Fruit fly (Drosophila melanogaster) whole organism, embryonic: Measurements from ENCODE around the gene Hrd3.
A peak's percentile ranks its signal among the peaks of the same experiment; 100 is the strongest.

ENCODE experiments used
- Aef1 ChIP-seq: fragments of 200-800 bp; sonication (Bioruptor generic); IDR thresholded peaks from 3 replicates; pipeline ENCODE4 v1.3.6; 2022; ENCODE audit warnings: missing biosample characterization, missing genetic modification characterization
- CG10274 ChIP-seq: fragments of 200-800 bp; sonication (Bioruptor generic); optimal IDR thresholded peaks from 3 replicates; lab custom pipeline; 2017; ENCODE audit warnings: missing biosample characterization, mild to moderate bottlenecking, missing genetic modification characterization
- CG10366 ChIP-seq: fragments of 200-800 bp; sonication (Bioruptor generic); IDR thresholded peaks from 2 replicates; pipeline ENCODE4 v1.3.6; 2022; ENCODE audit warnings: missing biosample characterization, missing genetic modification characterization
- CG11093 ChIP-seq: fragments of 200-800 bp; sonication (Bioruptor generic); IDR thresholded peaks from 3 replicates; pipeline ENCODE4 v1.3.6; 2022; ENCODE audit warnings: missing biosample characterization, missing genetic modification characterization
- CG11398 ChIP-seq: fragments of 200-800 bp; sonication (Bioruptor generic); optimal IDR thresholded peaks from 2 replicates; lab custom pipeline; 2016; ENCODE audit warnings: missing biosample characterization, missing genetic modification characterization
- CG11723 ChIP-seq: fragments of 200-800 bp; sonication (Bioruptor generic); optimal IDR thresholded peaks from 2 replicates; lab custom pipeline; 2017; ENCODE audit warnings: missing biosample characterization, mild to moderate bottlenecking, missing genetic modification characterization
- CG12942 ChIP-seq: fragments of 200-800 bp; sonication (Bioruptor generic); optimal IDR thresholded peaks from 3 replicates; lab custom pipeline; 2016; ENCODE audit warnings: missing biosample characterization, missing genetic modification characterization
- CG14441 ChIP-seq: fragments of 200-800 bp; sonication (Bioruptor generic); IDR thresholded peaks from 2 replicates; pipeline ENCODE4 v1.3.6; 2022; ENCODE audit warnings: missing biosample characterization, missing genetic modification characterization
- CG14860 ChIP-seq: fragments of 200-800 bp; sonication (Bioruptor generic); IDR thresholded peaks from 3 replicates; pipeline ENCODE4 v1.3.6; 2022; ENCODE audit warnings: missing biosample characterization, missing genetic modification characterization; ENCODE audit not compliant: partially characterized antibody
- CG15073 ChIP-seq: fragments of 200-800 bp; sonication (Bioruptor generic); optimal IDR thresholded peaks from 2 replicates; lab custom pipeline; 2016; ENCODE audit warnings: missing biosample characterization, missing genetic modification characterization
- CG1529 ChIP-seq: fragments of 200-800 bp; sonication (Bioruptor generic); optimal IDR thresholded peaks from 3 replicates; lab custom pipeline; 2018; ENCODE audit warnings: missing biosample characterization, missing genetic modification characterization
- CG15696 ChIP-seq: fragments of 200-800 bp; sonication (Bioruptor generic); optimal IDR thresholded peaks from 2 replicates; lab custom pipeline; 2019; ENCODE audit warnings: missing biosample characterization, mild to moderate bottlenecking, missing genetic modification characterization, moderate library complexity
- CG1647 ChIP-seq: fragments of 200-800 bp; sonication (Bioruptor generic); optimal IDR thresholded peaks from 3 replicates; lab custom pipeline; 2016; ENCODE audit warnings: missing biosample characterization, missing genetic modification characterization
- CG16863 ChIP-seq: fragments of 200-800 bp; sonication (Bioruptor generic); optimal IDR thresholded peaks from 3 replicates; lab custom pipeline; 2016; ENCODE audit warnings: missing biosample characterization, missing genetic modification characterization
- CG1832 ChIP-seq: fragments of 200-800 bp; sonication (Bioruptor generic); optimal IDR thresholded peaks from 2 replicates; lab custom pipeline; 2017; ENCODE audit warnings: missing biosample characterization, mild to moderate bottlenecking, missing genetic modification characterization, inconsistent platforms
- CG32772 ChIP-seq: fragments of 200-800 bp; sonication (Bioruptor generic); IDR thresholded peaks from 2 replicates; pipeline ENCODE4 v1.3.6; 2022; ENCODE audit warnings: missing biosample characterization, missing genetic modification characterization
- CG6854 ChIP-seq: fragments of 200-800 bp; sonication (Bioruptor generic); optimal IDR thresholded peaks from 3 replicates; lab custom pipeline; 2017; ENCODE audit warnings: missing biosample characterization, mild to moderate bottlenecking, missing genetic modification characterization
- CG7372 ChIP-seq: fragments of 200-800 bp; sonication (Bioruptor generic); IDR thresholded peaks from 2 replicates; pipeline ENCODE4 v1.3.6; 2022; ENCODE audit warnings: missing biosample characterization, missing genetic modification characterization
- CG8281 ChIP-seq: fragments of 200-800 bp; sonication (Bioruptor generic); optimal IDR thresholded peaks from 2 replicates; lab custom pipeline; 2018; ENCODE audit warnings: missing biosample characterization, mild to moderate bottlenecking, missing genetic modification characterization, moderate library complexity
- CTCF ChIP-seq: fragments of 200-800 bp; sonication (Bioruptor generic); optimal IDR thresholded peaks from 2 replicates; lab custom pipeline; 2017; ENCODE audit warnings: missing biosample characterization, mild to moderate bottlenecking, missing genetic modification characterization, moderate library complexity
- CoRest ChIP-seq: fragments of 200-800 bp; sonication (Bioruptor generic); optimal IDR thresholded peaks from 3 replicates; lab custom pipeline; 2018; ENCODE audit warnings: missing biosample characterization, mild to moderate bottlenecking, missing genetic modification characterization, moderate library complexity
- D19B ChIP-seq: fragments of 200-800 bp; sonication (Bioruptor generic); optimal IDR thresholded peaks from 2 replicates; lab custom pipeline; 2017; ENCODE audit warnings: missing biosample characterization, mild to moderate bottlenecking, missing genetic modification characterization
- H15 ChIP-seq: fragments of 200-800 bp; sonication (Bioruptor generic); IDR thresholded peaks from 3 replicates; pipeline ENCODE4 v1.3.6; 2022; ENCODE audit warnings: missing biosample characterization, missing genetic modification characterization
- Hey ChIP-seq: fragments of 200-800 bp; sonication (Bioruptor generic); optimal IDR thresholded peaks from 3 replicates; lab custom pipeline; 2018; ENCODE audit warnings: missing biosample characterization, mild to moderate bottlenecking, missing genetic modification characterization
- HmgD ChIP-seq: fragments of 200-800 bp; sonication (Bioruptor generic); optimal IDR thresholded peaks from 3 replicates; lab custom pipeline; 2016; ENCODE audit warnings: missing biosample characterization, missing genetic modification characterization
- HmgZ ChIP-seq: fragments of 200-800 bp; sonication (Bioruptor generic); optimal IDR thresholded peaks from 2 replicates; lab custom pipeline; 2018; ENCODE audit warnings: missing biosample characterization, mild to moderate bottlenecking, missing genetic modification characterization
- Hr78 ChIP-seq, 2 experiments: fragments of 200-800 bp in 1 of 2; fragments of >200 bp in 1 of 2; sonication (Bioruptor generic) in 1 of 2; optimal IDR thresholded peaks; 2 replicates each; lab custom pipeline; 2017 to 2019; ENCODE audit warnings: missing biosample characterization in 2 of 2, missing genetic modification characterization in 2 of 2, mild to moderate bottlenecking in 1 of 2, moderate library complexity in 1 of 2
- NC2α ChIP-seq: fragments of 200-800 bp; sonication (Bioruptor generic); optimal IDR thresholded peaks from 2 replicates; lab custom pipeline; 2016; ENCODE audit warnings: missing biosample characterization, missing genetic modification characterization
- Nf-YB ChIP-seq: fragments of 200-800 bp; sonication (Bioruptor generic); optimal IDR thresholded peaks from 3 replicates; lab custom pipeline; 2019; ENCODE audit warnings: missing biosample characterization, mild to moderate bottlenecking, missing genetic modification characterization, moderate library complexity
- Sox102F ChIP-seq: fragments of 200-800 bp; sonication (Bioruptor generic); optimal IDR thresholded peaks from 2 replicates; lab custom pipeline; 2018; ENCODE audit warnings: missing biosample characterization, mild to moderate bottlenecking, missing genetic modification characterization, moderate library complexity
- Tbp ChIP-seq: fragments of >200 bp; optimal IDR thresholded peaks from 2 replicates; lab custom pipeline; 2018; ENCODE audit warnings: missing biosample characterization, missing genetic modification characterization
- Vsx1 ChIP-seq: fragments of 200-800 bp; sonication (Bioruptor generic); optimal IDR thresholded peaks from 2 replicates; lab custom pipeline; 2017; ENCODE audit warnings: missing biosample characterization, mild to moderate bottlenecking, missing genetic modification characterization, missing genetic modification reagents
- ab ChIP-seq: fragments of 200-800 bp; sonication (Bioruptor generic); optimal IDR thresholded peaks from 2 replicates; lab custom pipeline; 2016; ENCODE audit warnings: missing biosample characterization, missing genetic modification characterization
- ac ChIP-seq: fragments of 200-800 bp; sonication (Bioruptor generic); optimal IDR thresholded peaks from 3 replicates; lab custom pipeline; 2017; ENCODE audit warnings: missing biosample characterization, mild to moderate bottlenecking, missing genetic modification characterization
- chif ChIP-seq, 2 experiments: fragments of 200-800 bp; sonication (Bioruptor generic); optimal IDR thresholded peaks; 3 replicates each; lab custom pipeline; 2016; ENCODE audit warnings: missing biosample characterization in 2 of 2, missing genetic modification characterization in 2 of 2
- crp ChIP-seq, 2 experiments: fragments of 200-800 bp; sonication (Bioruptor generic); optimal IDR thresholded peaks; 2 replicates in 1 of 2; 3 replicates in 1 of 2; lab custom pipeline; 2017; ENCODE audit warnings: missing biosample characterization in 2 of 2, missing genetic modification characterization in 2 of 2, mild to moderate bottlenecking in 1 of 2, moderate library complexity in 1 of 2
- dpn ChIP-seq, 2 experiments: fragments of 200-800 bp; sonication (Bioruptor generic); optimal IDR thresholded peaks; 3 replicates each; lab custom pipeline; 2016; ENCODE audit warnings: missing biosample characterization in 2 of 2, missing genetic modification characterization in 2 of 2
- exex ChIP-seq: fragments of 200-800 bp; sonication (Bioruptor generic); optimal IDR thresholded peaks from 4 replicates; lab custom pipeline; 2018; ENCODE audit warnings: missing biosample characterization, mild to moderate bottlenecking, missing genetic modification characterization, moderate library complexity
- gcm ChIP-seq: fragments of 200-800 bp; sonication (Bioruptor generic); optimal IDR thresholded peaks from 2 replicates; lab custom pipeline; 2019; ENCODE audit warnings: missing biosample characterization, mild to moderate bottlenecking, missing genetic modification characterization, moderate library complexity
- gfzf ChIP-seq: fragments of 200-800 bp; sonication (Bioruptor generic); optimal IDR thresholded peaks from 2 replicates; lab custom pipeline; 2016; ENCODE audit warnings: missing biosample characterization, mild to moderate bottlenecking, missing genetic modification characterization, moderate library complexity
- gsb ChIP-seq: fragments of 200-800 bp; sonication (Bioruptor generic); IDR thresholded peaks from 2 replicates; pipeline ENCODE4 v1.3.6; 2022; ENCODE audit warnings: missing biosample characterization, missing genetic modification characterization
- h ChIP-seq: fragments of >200 bp; optimal IDR thresholded peaks from 2 replicates; lab custom pipeline; 2017
- ham ChIP-seq: fragments of 200-800 bp; sonication (Bioruptor generic); IDR thresholded peaks from 2 replicates; pipeline ENCODE4 v1.3.6; 2022; ENCODE audit warnings: missing biosample characterization, missing genetic modification characterization
- ind ChIP-seq: fragments of 200-800 bp; sonication (Bioruptor generic); optimal IDR thresholded peaks from 3 replicates; lab custom pipeline; 2016; ENCODE audit warnings: missing biosample characterization, missing genetic modification characterization
- lilli ChIP-seq: fragments of 200-800 bp; sonication (Bioruptor generic); optimal IDR thresholded peaks from 3 replicates; lab custom pipeline; 2016; ENCODE audit warnings: missing biosample characterization, missing genetic modification characterization
- mam ChIP-seq: fragments of 200-800 bp; sonication (Bioruptor generic); optimal IDR thresholded peaks from 3 replicates; lab custom pipeline; 2016; ENCODE audit warnings: missing biosample characterization, missing genetic modification characterization
- nerfin-1 ChIP-seq: fragments of 200-800 bp; sonication (Bioruptor generic); optimal IDR thresholded peaks from 3 replicates; lab custom pipeline; 2019; ENCODE audit warnings: missing biosample characterization, mild to moderate bottlenecking, missing genetic modification characterization, moderate library complexity
- phol ChIP-seq: fragments of 200-800 bp; sonication (Bioruptor generic); optimal IDR thresholded peaks from 3 replicates; lab custom pipeline; 2018; ENCODE audit warnings: missing biosample characterization, mild to moderate bottlenecking, missing genetic modification characterization, moderate library complexity
- tin ChIP-seq: fragments of 200-800 bp; sonication (Bioruptor generic); optimal IDR thresholded peaks from 3 replicates; lab custom pipeline; 2016; ENCODE audit warnings: missing biosample characterization, missing genetic modification characterization
- toy ChIP-seq: fragments of 200-800 bp; sonication (Bioruptor generic); IDR thresholded peaks from 2 replicates; pipeline ENCODE4 v1.3.6; 2022; ENCODE audit warnings: missing biosample characterization, missing genetic modification characterization
- vnd ChIP-seq: fragments of 200-800 bp; sonication (Bioruptor generic); IDR thresholded peaks from 3 replicates; pipeline ENCODE4 v1.3.6; 2022; ENCODE audit warnings: missing biosample characterization, missing genetic modification characterization; ENCODE audit not compliant: partially characterized antibody
- zf30C ChIP-seq: fragments of 200-800 bp; sonication (Bioruptor generic); optimal IDR thresholded peaks from 3 replicates; lab custom pipeline; 2018; ENCODE audit warnings: missing biosample characterization, mild to moderate bottlenecking, missing genetic modification characterization

The Hrd3 gene

DNA sequence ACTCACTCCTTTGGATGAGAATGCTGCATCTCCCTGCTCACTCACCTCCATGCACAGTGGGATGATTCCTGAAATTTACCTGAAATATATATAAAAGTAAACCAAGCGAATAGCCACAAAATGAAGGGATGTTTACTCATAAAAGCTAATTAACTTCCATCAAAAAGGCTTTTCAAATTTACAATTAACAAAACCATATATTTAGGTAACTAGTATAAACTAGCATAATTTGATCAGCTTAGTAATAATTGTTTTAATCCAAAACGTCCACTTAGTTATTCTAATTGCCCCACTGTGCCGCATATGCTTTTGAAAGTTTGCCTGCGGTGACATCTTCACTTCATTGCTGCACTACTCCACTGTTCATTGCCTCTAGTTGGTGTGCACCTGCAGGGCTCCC lies 25.6 kb upstream of the Hrd3 start (continued):
- TF ChIP-seq CG7372 (GFP tag; lab: Robert Waterston, UW) (no peak), chif (GFP tag; optimal IDR thresholded peaks at IDR 0.05; lab: Kevin White, UChicago) (peak; percentile 69 to 83), dpn (GFP tag; optimal IDR thresholded peaks at IDR 0.05; lab: Kevin White, UChicago) (peak; percentile 53 to 63), mam (GFP tag; lab: Kevin White, UChicago) (no peak), h (lab: Kevin White, UChicago) (no peak), CTCF (GFP tag; lab: Kevin White, UChicago) (peak; percentile 24), vnd (no peak), CG14860 (GFP tag; lab: Robert Waterston, UW) (no peak), CG1832 (GFP tag; lab: Kevin White, UChicago) (no peak), H15 (GFP tag; lab: Robert Waterston, UW) (peak; percentile 69; the same call in 2 of the 3 replicates), CG16863 (GFP tag; lab: Kevin White, UChicago) (peak; percentile 38), CG12942 (peak; percentile 24), ind (GFP tag; lab: Kevin White, UChicago) (peak; percentile 66), gsb (GFP tag; lab: Robert Waterston, UW) (no peak), CG15073 (GFP tag; lab: Kevin White, UChicago) (no peak), exex (no peak), CG14441 (GFP tag; lab: Robert Waterston, UW) (peak; percentile 58), nerfin-1 (tag; lab: Kevin White, UChicago) (peak; percentile 73), crp (GFP tag; optimal IDR thresholded peaks at IDR 0.05; lab: Kevin White, UChicago) (peak in 1 of 2 experiments; percentile 14), D19B (GFP tag; lab: Kevin White, UChicago) (no peak), tin (peak; percentile 62), Sox102F (peak; percentile 89), toy (GFP tag; lab: Robert Waterston, UW) (0 out of 2 replicates have a peak, but pooled peaks have one; percentile 24), CG11398 (GFP tag; lab: Kevin White, UChicago) (peak; percentile 39), lilli (GFP tag; lab: Kevin White, UChicago) (peak; percentile 51), ac (GFP tag; lab: Kevin White, UChicago) (peak; percentile 52), Vsx1 (GFP tag; lab: Kevin White, UChicago) (peak; percentile 79), CG1647 (GFP tag; lab: Kevin White, UChicago) (peak; percentile 48), ab (GFP tag; lab: Kevin White, UChicago) (no peak), ham (GFP tag; lab: Robert Waterston, UW) (no peak), zf30C (GFP tag; lab: Kevin White, UChicago) (no peak), Hr78 (GFP tag; optimal IDR thresholded peaks at IDR 0.05; lab: Kevin White, UChicago) (peak in 1 of 2 experiments; percentile 46), CG6854 (no peak), HmgZ (no peak), Hey (tag; lab: Kevin White, UChicago) (no peak), CG11723 (GFP tag; lab: Kevin White, UChicago) (peak; percentile 76), CoRest (tag; lab: Kevin White, UChicago) (peak; percentile 82), NC2α (GFP tag; lab: Kevin White, UChicago) (no peak), HmgD (GFP tag; lab: Kevin White, UChicago) (no peak), gcm (GFP tag; lab: Kevin White, UChicago) (peak; percentile 66), Tbp (no peak), phol (peak; percentile 91), gfzf (GFP tag; lab: Kevin White, UChicago) (no peak), Nf-YB (peak; percentile 45), CG32772 (peak; percentile 65), CG10274 (GFP tag; lab: Kevin White, UChicago) (no peak), CG1529 (peak; percentile 83), CG15696 (tag; lab: Kevin White, UChicago) (peak; percentile 61), CG10366 (GFP tag; lab: Robert Waterston, UW) (peak; percentile 49), CG8281 (peak; percentile 32), CG11093 (peak; percentile 65; the same call in 2 of the 3 replicates), Aef1 (GFP tag; lab: Robert Waterston, UW) (peak; percentile 30; the same call in 1 of the 3 replicates)
